Worm (Caenorhabditis elegans) whole organism, L4 larva: ENCODE measurements around the gene F53E10.1.

Experiments
- ZK546.5 ChIP-seq, 2 experiments: sonication (generic microtip); optimal IDR thresholded peaks; 2 replicates each; lab custom pipeline; 2017; ENCODE audit warnings: missing biosample characterization in 2 of 2, missing genetic modification characterization in 2 of 2
- egl-27 ChIP-seq: sonication (generic microtip); optimal IDR thresholded peaks from 3 replicates; lab custom pipeline; 2017; ENCODE audit warnings: missing biosample characterization, missing genetic modification reagents, missing genetic modification characterization
- fkh-10 ChIP-seq: fragments of 150-350 bp; optimal IDR thresholded peaks from 2 replicates; lab custom pipeline; 2014; ENCODE audit warnings: missing biosample characterization, missing genetic modification reagents, missing genetic modification characterization
- lin-39 ChIP-seq: fragments of 150-350 bp; optimal IDR thresholded peaks from 2 replicates; lab custom pipeline; 2014; ENCODE audit warnings: missing biosample characterization, missing genetic modification reagents, missing genetic modification characterization
- pqm-1 ChIP-seq: sonication (generic microtip); optimal IDR thresholded peaks from 2 replicates; lab custom pipeline; 2017; ENCODE audit warnings: missing biosample characterization, missing genetic modification characterization
- ztf-11 ChIP-seq: fragments of 150-350 bp; optimal IDR thresholded peaks from 2 replicates; lab custom pipeline; 2014; ENCODE audit warnings: missing biosample characterization, missing genetic modification characterization

ce11 chrV:2608352-2608751, 6.8 kb upstream of the F53E10.1 start, which contains the start of gene acr-17:
- TF ChIP-seq ztf-11, result no peak
- no peak for TF ChIP-seq ZK546.5 (tag; optimal IDR thresholded peaks at IDR 0.05; lab: Kevin White, UChicago)
- TF ChIP-seq egl-27 (tag; lab: Kevin White, UChicago), result no peak
- TF ChIP-seq pqm-1, result no peak
- TF ChIP-seq fkh-10 (GFP tag; lab: Kevin White, UChicago), result no peak
- TF ChIP-seq lin-39 (tag; lab: Kevin White, UChicago), result no peak
